Worm (Caenorhabditis elegans) whole organism, L4 larva: Measurements from ENCODE around the gene C32D5.8.

Experiments
- F10B5.3 ChIP-seq: sonication (generic microtip); optimal IDR thresholded peaks from 2 replicates; lab custom pipeline; 2016; ENCODE audit warnings: mild to moderate bottlenecking, missing genetic modification characterization, missing compliant biosample characterization
- F49E8.2 ChIP-seq: sonication (generic microtip); optimal IDR thresholded peaks from 2 replicates; lab custom pipeline; 2016; ENCODE audit warnings: missing compliant biosample characterization, mild to moderate bottlenecking, missing genetic modification characterization, borderline replicate concordance
- T20F7.1 ChIP-seq: fragments of 200-800 bp; sonication (Bioruptor generic); optimal IDR thresholded peaks from 2 replicates; lab custom pipeline; 2018; ENCODE audit warnings: mild to moderate bottlenecking, missing genetic modification characterization, missing compliant biosample characterization
- Y105C5A.15 ChIP-seq: fragments of 200-800 bp; sonication (Bioruptor generic); IDR thresholded peaks from 2 replicates; pipeline ENCODE4 v1.3.6; 2022; ENCODE audit warnings: missing genetic modification characterization, missing compliant biosample characterization
- aha-1 ChIP-seq: fragments of 150-350 bp; peaks from one replicate; lab custom pipeline; 2014; ENCODE audit warnings: missing biosample characterization, missing genetic modification characterization
- ceh-20 ChIP-seq: fragments of 200-800 bp; sonication (Bioruptor generic); IDR thresholded peaks from 2 replicates; pipeline ENCODE4 v1.3.6; 2022; ENCODE audit warnings: missing genetic modification reagents, missing genetic modification characterization, missing compliant biosample characterization
- ceh-44 ChIP-seq: fragments of 200-800 bp; sonication (Bioruptor generic); IDR thresholded peaks from 2 replicates; pipeline ENCODE4 v1.3.6; 2022; ENCODE audit warnings: missing genetic modification reagents, missing genetic modification characterization, missing compliant biosample characterization
- cey-2 ChIP-seq: sonication (generic microtip); optimal IDR thresholded peaks from 3 replicates; lab custom pipeline; 2017; ENCODE audit warnings: missing genetic modification characterization, mild to moderate bottlenecking, missing compliant biosample characterization, antibody characterized with exemption, borderline replicate concordance; ENCODE audit not compliant: insufficient read depth
- daf-16 ChIP-seq, 3 experiments: sonication (generic microtip); optimal IDR thresholded peaks; 2 replicates each; lab custom pipeline; 2016 to 2017; ENCODE audit warnings: missing genetic modification characterization in 3 of 3, missing genetic modification reagents in 3 of 3, mild to moderate bottlenecking in 2 of 3, missing compliant biosample characterization in 2 of 3, missing biosample characterization in 1 of 3, moderate library complexity in 1 of 3
- dmd-6 ChIP-seq: fragments of 200-800 bp; sonication (Bioruptor generic); IDR thresholded peaks from 2 replicates; pipeline ENCODE4 v1.3.6; 2022; ENCODE audit warnings: missing genetic modification reagents, missing genetic modification characterization, missing compliant biosample characterization
- dve-1 ChIP-seq: sonication (generic microtip); optimal IDR thresholded peaks from 2 replicates; lab custom pipeline; 2017; ENCODE audit warnings: antibody characterized with exemption, mild to moderate bottlenecking, missing genetic modification characterization, missing compliant biosample characterization; ENCODE audit not compliant: insufficient read depth
- gei-8 ChIP-seq: fragments of 200-800 bp; sonication (Bioruptor generic); optimal IDR thresholded peaks from 2 replicates; lab custom pipeline; 2018; ENCODE audit warnings: mild to moderate bottlenecking, missing genetic modification characterization, missing compliant biosample characterization
- hlh-11 ChIP-seq: fragments of 200-800 bp; sonication (Bioruptor generic); optimal IDR thresholded peaks from 2 replicates; lab custom pipeline; 2018; ENCODE audit warnings: mild to moderate bottlenecking, missing genetic modification characterization, missing compliant biosample characterization
- lin-1 ChIP-seq: fragments of 200-800 bp; sonication (Bioruptor generic); IDR thresholded peaks from 2 replicates; pipeline ENCODE4 v1.3.6; 2022; ENCODE audit warnings: missing genetic modification reagents, missing genetic modification characterization, missing compliant biosample characterization
- lin-15B ChIP-seq: fragments of 150-350 bp; sonication (generic microtip); optimal IDR thresholded peaks from 3 replicates; lab custom pipeline; 2014; ENCODE audit warnings: missing biosample characterization, missing genetic modification characterization
- lin-38 ChIP-seq: fragments of 200-800 bp; sonication (Bioruptor generic); IDR thresholded peaks from 2 replicates; pipeline ENCODE4 v1.3.6; 2022; ENCODE audit warnings: missing genetic modification reagents, missing genetic modification characterization, missing compliant biosample characterization
- lin-39 ChIP-seq: fragments of 150-350 bp; optimal IDR thresholded peaks from 2 replicates; lab custom pipeline; 2014; ENCODE audit warnings: missing biosample characterization, missing genetic modification reagents, missing genetic modification characterization
- lir-3 ChIP-seq: sonication (generic microtip); optimal IDR thresholded peaks from 2 replicates; lab custom pipeline; 2016; ENCODE audit warnings: mild to moderate bottlenecking, missing genetic modification characterization, missing compliant biosample characterization
- lsy-2 ChIP-seq, 2 experiments: fragments of 150-350 bp in 1 of 2; sonication (generic microtip) in 1 of 2; optimal IDR thresholded peaks; 2 replicates each; lab custom pipeline; 2014 to 2017; ENCODE audit warnings: missing biosample characterization in 2 of 2, missing genetic modification characterization in 2 of 2
- madf-9 ChIP-seq: fragments of 200-800 bp; sonication (Bioruptor generic); conservative IDR thresholded peaks from 2 replicates; pipeline ENCODE4 v1.3.6; 2022; ENCODE audit warnings: missing genetic modification reagents, missing genetic modification characterization, missing compliant biosample characterization
- mes-2 ChIP-seq: sonication (generic microtip); optimal IDR thresholded peaks from 2 replicates; lab custom pipeline; 2016; ENCODE audit warnings: missing genotype, mild to moderate bottlenecking, missing genetic modification characterization, missing compliant biosample characterization; ENCODE audit not compliant: poor library complexity, severe bottlenecking
- mxl-3 ChIP-seq: fragments of 200-800 bp; sonication (Bioruptor generic); optimal IDR thresholded peaks from 2 replicates; lab custom pipeline; 2018; ENCODE audit warnings: mild to moderate bottlenecking, missing genetic modification characterization, missing compliant biosample characterization
- nhr-102 ChIP-seq: sonication (generic microtip); optimal IDR thresholded peaks from 2 replicates; lab custom pipeline; 2016; ENCODE audit warnings: mild to moderate bottlenecking, missing genetic modification characterization, moderate library complexity, missing compliant biosample characterization
- nhr-28 ChIP-seq: fragments of 150-350 bp; optimal IDR thresholded peaks from 2 replicates; lab custom pipeline; 2014; ENCODE audit warnings: missing biosample characterization, missing genetic modification characterization
- nhr-41 ChIP-seq: fragments of 200-800 bp; sonication (Bioruptor generic); IDR thresholded peaks from 2 replicates; pipeline ENCODE4 v1.3.6; 2022; ENCODE audit warnings: missing genetic modification reagents, missing genetic modification characterization, missing compliant biosample characterization
- nhr-48 ChIP-seq: sonication (generic microtip); optimal IDR thresholded peaks from 2 replicates; lab custom pipeline; 2016; ENCODE audit warnings: mild to moderate bottlenecking, missing genetic modification characterization, missing compliant biosample characterization
- nhr-77 ChIP-seq: fragments of 150-350 bp; optimal IDR thresholded peaks from 2 replicates; lab custom pipeline; 2014; ENCODE audit warnings: missing biosample characterization, missing genetic modification characterization
- php-3 ChIP-seq: fragments of 200-800 bp; sonication (Bioruptor generic); IDR thresholded peaks from 2 replicates; pipeline ENCODE4 v1.3.6; 2022; ENCODE audit warnings: missing genetic modification reagents, missing genetic modification characterization, missing compliant biosample characterization
- pqm-1 ChIP-seq: sonication (generic microtip); optimal IDR thresholded peaks from 2 replicates; lab custom pipeline; 2017; ENCODE audit warnings: missing biosample characterization, missing genetic modification characterization
- saeg-2 ChIP-seq: fragments of 200-800 bp; sonication (Bioruptor generic); IDR thresholded peaks from 2 replicates; pipeline ENCODE4 v1.3.6; 2022; ENCODE audit warnings: missing genetic modification reagents, missing genetic modification characterization, missing compliant biosample characterization
- sdz-12 ChIP-seq: fragments of 200-800 bp; sonication (Bioruptor generic); optimal IDR thresholded peaks from 2 replicates; lab custom pipeline; 2018; ENCODE audit warnings: mild to moderate bottlenecking, missing genetic modification characterization, missing compliant biosample characterization
- skn-1 ChIP-seq: fragments of 150-350 bp; optimal IDR thresholded peaks from 2 replicates; lab custom pipeline; 2014; ENCODE audit warnings: missing biosample characterization, missing genetic modification characterization
- spr-1 ChIP-seq: sonication (generic microtip); optimal IDR thresholded peaks from 2 replicates; lab custom pipeline; 2016; ENCODE audit warnings: mild to moderate bottlenecking, missing genetic modification characterization, missing compliant biosample characterization
- tag-97 ChIP-seq: fragments of 200-800 bp; sonication (Bioruptor generic); IDR thresholded peaks from 2 replicates; pipeline ENCODE4 v1.3.6; 2022; ENCODE audit warnings: missing genetic modification characterization, missing compliant biosample characterization
- tra-1 ChIP-seq: fragments of 200-800 bp; sonication (Bioruptor generic); IDR thresholded peaks from 2 replicates; pipeline ENCODE4 v1.3.6; 2022; ENCODE audit warnings: missing genetic modification reagents, missing genetic modification characterization, missing compliant biosample characterization
- zip-2 ChIP-seq: fragments of 150-350 bp; optimal IDR thresholded peaks from 2 replicates; lab custom pipeline; 2014; ENCODE audit warnings: missing biosample characterization, missing genetic modification characterization
- ztf-11 ChIP-seq: fragments of 150-350 bp; optimal IDR thresholded peaks from 2 replicates; lab custom pipeline; 2014; ENCODE audit warnings: missing biosample characterization, missing genetic modification characterization

C32D5.8 gene

ce11 chrII:6328672-6329071, 17.1 kb downstream of the C32D5.8 start (continued):
- TF ChIP-seq F10B5.3 (tag; lab: Kevin White, UChicago) (no peak), zip-2 (tag; lab: Kevin White, UChicago) (no peak)

ce11 chrII:6327317-6327716, 18.4 kb downstream of the C32D5.8 start:
- TF ChIP-seq nhr-48 (tag; lab: Kevin White, UChicago), result peak; percentile 67
- TF ChIP-seq lin-1 (GFP tag; lab: Robert Waterston, UW), result peak; percentile 78
- TF ChIP-seq tra-1, result peak; percentile 79
- TF ChIP-seq gei-8 (GFP tag; lab: Kevin White, UChicago), result no peak
- peak; percentile 88 for TF ChIP-seq hlh-11
- TF ChIP-seq mxl-3 (GFP tag; lab: Kevin White, UChicago), result peak; percentile 70
- TF ChIP-seq lir-3 (tag; lab: Kevin White, UChicago), result no peak
- no peak for TF ChIP-seq lin-15B (tag; lab: Kevin White, UChicago)
- peak; percentile 75 for TF ChIP-seq dve-1
- TF ChIP-seq cey-2 (tag; lab: Kevin White, UChicago), result peak; percentile 18
- TF ChIP-seq saeg-2 (GFP tag; lab: Robert Waterston, UW), result 0 out of 2 replicates have a peak, but pooled peaks have one; percentile 58
- peak; percentile 89 for TF ChIP-seq dmd-6 (GFP tag; lab: Robert Waterston, UW)
- TF ChIP-seq F49E8.2 (tag; lab: Kevin White, UChicago), result no peak
- no peak for TF ChIP-seq spr-1 (tag; lab: Kevin White, UChicago)
- no peak for TF ChIP-seq skn-1
- TF ChIP-seq nhr-28 (tag; lab: Kevin White, UChicago), result peak; percentile 82
- no peak for TF ChIP-seq tag-97 (GFP tag; lab: Robert Waterston, UW)
- TF ChIP-seq sdz-12 (GFP tag; lab: Kevin White, UChicago), result no peak
- peak in 1 of 2 experiments; percentile 55 for TF ChIP-seq daf-16 (GFP tag; optimal IDR thresholded peaks at IDR 0.05; lab: Kevin White, UChicago)
- TF ChIP-seq daf-16 (tag; optimal IDR thresholded peaks at IDR 0.05; lab: Kevin White, UChicago), result peak; percentile 59
- TF ChIP-seq pqm-1 (tag; lab: Kevin White, UChicago), result peak; percentile 97
- peak in 1 of 2 experiments; percentile 17 for TF ChIP-seq lsy-2 (tag; optimal IDR thresholded peaks at IDR 0.05; lab: Kevin White, UChicago)
- TF ChIP-seq mes-2 (tag; lab: Kevin White, UChicago), result peak; percentile 32
- TF ChIP-seq T20F7.1 (GFP tag; lab: Kevin White, UChicago), result peak; percentile 56
- TF ChIP-seq php-3, result peak; percentile 80
- TF ChIP-seq ceh-20 (GFP tag; lab: Robert Waterston, UW), result no peak
- no peak for TF ChIP-seq ceh-44 (GFP tag; lab: Robert Waterston, UW)
- peak; percentile 63 for TF ChIP-seq nhr-77
- peak; percentile 60 for TF ChIP-seq nhr-102 (tag; lab: Kevin White, UChicago)

ce11 chrII:6324086-6324485, 21.7 kb downstream of the C32D5.8 start, which contains the start of gene sma-6:
Gene sma-6 (plus strand): TSS chrII:6324484.
- TF ChIP-seq dve-1 (peak; percentile 12), spr-1 (tag; lab: Kevin White, UChicago) (no peak), lin-39 (tag; lab: Kevin White, UChicago) (no peak), ztf-11 (tag; lab: Kevin White, UChicago) (no peak), nhr-28 (tag; lab: Kevin White, UChicago) (peak; percentile 24), pqm-1 (tag; lab: Kevin White, UChicago) (peak; percentile 22)

ce11 chrII:6322979-6323378, 22.8 kb downstream of the C32D5.8 start, which contains the start of gene C32D5.4:
Gene C32D5.4 (minus strand): TSS chrII:6323079.
- no peak for TF ChIP-seq aha-1
- no peak for TF ChIP-seq Y105C5A.15 (GFP tag; lab: Robert Waterston, UW)
- TF ChIP-seq lin-38 (GFP tag; lab: Robert Waterston, UW), result no peak
- no peak for TF ChIP-seq madf-9 (GFP tag; lab: Robert Waterston, UW)
- TF ChIP-seq nhr-41 (GFP tag; lab: Robert Waterston, UW), result no peak
